Fruit fly (Drosophila melanogaster) whole organism, embryonic: ENCODE data around the gene Sgs1.

Experiments
- ATbp ChIP-seq: fragments of 200-800 bp; sonication (Bioruptor generic); optimal IDR thresholded peaks from 2 replicates; lab custom pipeline; 2017; ENCODE audit warnings: missing biosample characterization, mild to moderate bottlenecking, missing genetic modification characterization, missing genetic modification reagents
- Aef1 ChIP-seq: fragments of 200-800 bp; sonication (Bioruptor generic); IDR thresholded peaks from 3 replicates; pipeline ENCODE4 v1.3.6; 2022; ENCODE audit warnings: missing biosample characterization, missing genetic modification characterization
- Atf-2 ChIP-seq: fragments of 200-800 bp; sonication (Bioruptor generic); optimal IDR thresholded peaks from 2 replicates; lab custom pipeline; 2016; ENCODE audit warnings: missing biosample characterization, missing genetic modification characterization
- Bteb2 ChIP-seq: fragments of 200-800 bp; sonication (Bioruptor generic); optimal IDR thresholded peaks from 2 replicates; lab custom pipeline; 2016; ENCODE audit warnings: missing biosample characterization, missing genetic modification characterization
- CG10959 ChIP-seq: fragments of 200-800 bp; sonication (Bioruptor generic); IDR thresholded peaks from 2 replicates; pipeline ENCODE4 v1.3.6; 2022; ENCODE audit warnings: missing biosample characterization, missing genetic modification characterization
- CG11456 ChIP-seq: fragments of 200-800 bp; sonication (Bioruptor generic); IDR thresholded peaks from 3 replicates; pipeline ENCODE4 v1.3.6; 2022; ENCODE audit warnings: missing biosample characterization, missing genetic modification characterization
- CG11695 ChIP-seq: fragments of 200-800 bp; sonication (Bioruptor generic); IDR thresholded peaks from 3 replicates; pipeline ENCODE4 v1.3.6; 2022; ENCODE audit warnings: missing biosample characterization, missing genetic modification characterization
- CG1233 ChIP-seq: fragments of 200-800 bp; sonication (Bioruptor generic); optimal IDR thresholded peaks from 4 replicates; lab custom pipeline; 2018; ENCODE audit warnings: missing biosample characterization, mild to moderate bottlenecking, missing genetic modification characterization
- CG13287 ChIP-seq: fragments of 200-800 bp; sonication (Bioruptor generic); IDR thresholded peaks from 2 replicates; pipeline ENCODE4 v1.3.6; 2022; ENCODE audit warnings: missing biosample characterization, missing genetic modification characterization; ENCODE audit not compliant: partially characterized antibody
- CG15696 ChIP-seq: fragments of 200-800 bp; sonication (Bioruptor generic); optimal IDR thresholded peaks from 2 replicates; lab custom pipeline; 2019; ENCODE audit warnings: missing biosample characterization, mild to moderate bottlenecking, missing genetic modification characterization, moderate library complexity
- CG18262 ChIP-seq: fragments of 200-800 bp; optimal IDR thresholded peaks from 3 replicates; lab custom pipeline; 2019; ENCODE audit warnings: missing biosample characterization, mild to moderate bottlenecking, missing genetic modification characterization, moderate library complexity
- CG2199 ChIP-seq: fragments of 200-800 bp; sonication (Bioruptor generic); IDR thresholded peaks from 3 replicates; pipeline ENCODE4 v1.3.6; 2022; ENCODE audit warnings: missing biosample characterization, missing genetic modification characterization
- CG2202 ChIP-seq: fragments of 200-800 bp; sonication (Bioruptor generic); optimal IDR thresholded peaks from 2 replicates; lab custom pipeline; 2018; ENCODE audit warnings: missing biosample characterization, mild to moderate bottlenecking, missing genetic modification characterization
- CG2678 ChIP-seq: fragments of 200-800 bp; sonication (Bioruptor generic); optimal IDR thresholded peaks from 3 replicates; lab custom pipeline; 2019; ENCODE audit warnings: missing biosample characterization, mild to moderate bottlenecking, missing genetic modification characterization, moderate library complexity
- CG33213 ChIP-seq: fragments of 200-800 bp; sonication (Bioruptor generic); optimal IDR thresholded peaks from 3 replicates; lab custom pipeline; 2016; ENCODE audit warnings: missing biosample characterization, missing genetic modification characterization
- CG4360 ChIP-seq: fragments of 200-800 bp; sonication (Bioruptor generic); IDR thresholded peaks from 2 replicates; pipeline ENCODE4 v1.3.6; 2022; ENCODE audit warnings: missing biosample characterization, missing genetic modification characterization
- CG43689 ChIP-seq: fragments of 200-800 bp; sonication (Bioruptor generic); IDR thresholded peaks from 2 replicates; pipeline ENCODE4 v1.3.6; 2022; ENCODE audit warnings: missing biosample characterization, missing genetic modification characterization
- CG4730 ChIP-seq: fragments of 200-800 bp; sonication (Bioruptor generic); IDR thresholded peaks from 2 replicates; pipeline ENCODE4 v1.3.6; 2022; ENCODE audit warnings: missing biosample characterization, missing genetic modification characterization
- CG4820 ChIP-seq: fragments of 200-800 bp; sonication (Bioruptor generic); optimal IDR thresholded peaks from 3 replicates; lab custom pipeline; 2016; ENCODE audit warnings: missing biosample characterization, missing genetic modification characterization
- CG5245 ChIP-seq: fragments of 200-800 bp; sonication (Bioruptor generic); optimal IDR thresholded peaks from 3 replicates; lab custom pipeline; 2016; ENCODE audit warnings: missing biosample characterization, missing genetic modification characterization
- CG6791 ChIP-seq: fragments of 200-800 bp; sonication (Bioruptor generic); IDR thresholded peaks from 3 replicates; pipeline ENCODE4 v1.3.6; 2022; ENCODE audit warnings: missing biosample characterization, missing genetic modification characterization; ENCODE audit not compliant: partially characterized antibody
- CG7786 ChIP-seq: fragments of 200-800 bp; sonication (Bioruptor generic); optimal IDR thresholded peaks from 2 replicates; lab custom pipeline; 2016; ENCODE audit warnings: missing biosample characterization, missing genetic modification characterization
- CG9817 ChIP-seq: fragments of 200-800 bp; sonication (Bioruptor generic); optimal IDR thresholded peaks from 2 replicates; lab custom pipeline; 2018; ENCODE audit warnings: missing biosample characterization, mild to moderate bottlenecking, missing genetic modification characterization, moderate library complexity
- CoRest ChIP-seq: fragments of 200-800 bp; sonication (Bioruptor generic); optimal IDR thresholded peaks from 3 replicates; lab custom pipeline; 2018; ENCODE audit warnings: missing biosample characterization, mild to moderate bottlenecking, missing genetic modification characterization, moderate library complexity
- Deaf1 ChIP-seq: fragments of 200-800 bp; optimal IDR thresholded peaks from 3 replicates; lab custom pipeline; 2019; ENCODE audit warnings: missing biosample characterization, mild to moderate bottlenecking, missing genetic modification characterization, moderate library complexity
- Dek ChIP-seq: fragments of 200-800 bp; sonication (Bioruptor generic); optimal IDR thresholded peaks from 3 replicates; lab custom pipeline; 2019; ENCODE audit warnings: missing biosample characterization, mild to moderate bottlenecking, missing genetic modification characterization, moderate library complexity
- Dip3 ChIP-seq: fragments of 200-800 bp; sonication (Bioruptor generic); optimal IDR thresholded peaks from 3 replicates; lab custom pipeline; 2016; ENCODE audit warnings: missing biosample characterization, missing genetic modification characterization
- Dll ChIP-seq: fragments of 200-800 bp; sonication (Bioruptor generic); IDR thresholded peaks from 4 replicates; pipeline ENCODE4 v1.3.6; 2022; ENCODE audit warnings: missing biosample characterization, missing genetic modification characterization; ENCODE audit not compliant: partially characterized antibody
- ERR ChIP-seq: fragments of 200-800 bp; sonication (Bioruptor generic); optimal IDR thresholded peaks from 2 replicates; lab custom pipeline; 2016; ENCODE audit warnings: missing biosample characterization, missing genetic modification characterization
- Ets65A ChIP-seq: fragments of 200-800 bp; sonication (Bioruptor generic); peaks from one replicate; lab custom pipeline; 2016; ENCODE audit warnings: missing biosample characterization, missing genetic modification characterization
- Fer1 ChIP-seq: fragments of 200-800 bp; sonication (Bioruptor generic); optimal IDR thresholded peaks from 2 replicates; lab custom pipeline; 2017; ENCODE audit warnings: missing biosample characterization, mild to moderate bottlenecking, missing genetic modification characterization
- NK7.1 ChIP-seq: fragments of 200-800 bp; sonication (Bioruptor generic); optimal IDR thresholded peaks from 3 replicates; lab custom pipeline; 2016; ENCODE audit warnings: missing biosample characterization, missing genetic modification characterization
- Rx ChIP-seq: fragments of 200-800 bp; sonication (Bioruptor generic); IDR thresholded peaks from 2 replicates; pipeline ENCODE4 v1.3.6; 2022; ENCODE audit warnings: missing biosample characterization, missing genetic modification characterization
- Trl ChIP-seq, 3 experiments: fragments of >200 bp in 2 of 3; fragments of 200-800 bp in 1 of 3; sonication (Bioruptor generic) in 1 of 3; optimal IDR thresholded peaks; 2 replicates in 1 of 3; 3 replicates in 2 of 3; lab custom pipeline; 2016 to 2017; ENCODE audit warnings: missing biosample characterization in 1 of 3, missing genetic modification characterization in 1 of 3
- ab ChIP-seq: fragments of 200-800 bp; sonication (Bioruptor generic); optimal IDR thresholded peaks from 2 replicates; lab custom pipeline; 2016; ENCODE audit warnings: missing biosample characterization, missing genetic modification characterization
- bbx ChIP-seq: fragments of 200-800 bp; sonication (Bioruptor generic); IDR thresholded peaks from 2 replicates; pipeline ENCODE4 v1.3.6; 2022; ENCODE audit warnings: missing biosample characterization, missing genetic modification characterization; ENCODE audit not compliant: partially characterized antibody
- bcd ChIP-seq: fragments of 200-800 bp; sonication (Bioruptor generic); optimal IDR thresholded peaks from 2 replicates; lab custom pipeline; 2017; ENCODE audit warnings: missing biosample characterization, mild to moderate bottlenecking, missing genetic modification characterization
- croc ChIP-seq: fragments of 200-800 bp; sonication (Bioruptor generic); conservative IDR thresholded peaks from 3 replicates; pipeline ENCODE4 v1.3.6; 2022; ENCODE audit warnings: missing biosample characterization, missing genetic modification characterization
- eyg ChIP-seq: fragments of 200-800 bp; sonication (Bioruptor generic); optimal IDR thresholded peaks from 3 replicates; lab custom pipeline; 2016; ENCODE audit warnings: missing biosample characterization, missing genetic modification characterization
- fd102C ChIP-seq: fragments of 200-800 bp; sonication (Bioruptor generic); optimal IDR thresholded peaks from 2 replicates; lab custom pipeline; 2018; ENCODE audit warnings: missing biosample characterization, mild to moderate bottlenecking, missing genetic modification characterization, moderate library complexity
- fu2 ChIP-seq: fragments of 200-800 bp; sonication (Bioruptor generic); optimal IDR thresholded peaks from 2 replicates; lab custom pipeline; 2016; ENCODE audit warnings: missing biosample characterization, missing genetic modification characterization
- gcm ChIP-seq: fragments of 200-800 bp; sonication (Bioruptor generic); optimal IDR thresholded peaks from 2 replicates; lab custom pipeline; 2019; ENCODE audit warnings: missing biosample characterization, mild to moderate bottlenecking, missing genetic modification characterization, moderate library complexity
- inv ChIP-seq: fragments of 200-800 bp; sonication (Bioruptor generic); IDR thresholded peaks from 2 replicates; pipeline ENCODE4 v1.3.6; 2022; ENCODE audit warnings: missing biosample characterization, missing genetic modification characterization; ENCODE audit not compliant: partially characterized antibody
- lbe ChIP-seq: fragments of 200-800 bp; sonication (Bioruptor generic); optimal IDR thresholded peaks from 2 replicates; lab custom pipeline; 2016; ENCODE audit warnings: missing biosample characterization, mild to moderate bottlenecking, missing genetic modification characterization
- pzg ChIP-seq: fragments of 200-800 bp; sonication (Bioruptor generic); optimal IDR thresholded peaks from 3 replicates; lab custom pipeline; 2018; ENCODE audit warnings: missing biosample characterization, mild to moderate bottlenecking, missing genetic modification characterization, moderate library complexity
- seq ChIP-seq: fragments of 200-800 bp; sonication (Bioruptor generic); IDR thresholded peaks from 2 replicates; pipeline ENCODE4 v1.3.6; 2022; ENCODE audit warnings: missing biosample characterization, missing genetic modification characterization
- sisA ChIP-seq: fragments of 200-800 bp; sonication (Bioruptor generic); IDR thresholded peaks from 2 replicates; pipeline ENCODE4 v1.3.6; 2022; ENCODE audit warnings: missing biosample characterization, missing genetic modification characterization
- sna ChIP-seq: fragments of 200-800 bp; sonication (Bioruptor generic); IDR thresholded peaks from 2 replicates; pipeline ENCODE4 v1.3.6; 2022; ENCODE audit warnings: missing biosample characterization, missing genetic modification characterization; ENCODE audit not compliant: partially characterized antibody
- zen ChIP-seq: fragments of 200-800 bp; sonication (Bioruptor generic); optimal IDR thresholded peaks from 3 replicates; lab custom pipeline; 2018; ENCODE audit warnings: missing biosample characterization, mild to moderate bottlenecking, missing genetic modification characterization, moderate library complexity
- zfh1 ChIP-seq: fragments of 200-800 bp; sonication (Bioruptor generic); IDR thresholded peaks from 3 replicates; pipeline ENCODE4 v1.3.6; 2022; ENCODE audit warnings: missing biosample characterization, missing genetic modification characterization

Sgs1 gene

DNA sequence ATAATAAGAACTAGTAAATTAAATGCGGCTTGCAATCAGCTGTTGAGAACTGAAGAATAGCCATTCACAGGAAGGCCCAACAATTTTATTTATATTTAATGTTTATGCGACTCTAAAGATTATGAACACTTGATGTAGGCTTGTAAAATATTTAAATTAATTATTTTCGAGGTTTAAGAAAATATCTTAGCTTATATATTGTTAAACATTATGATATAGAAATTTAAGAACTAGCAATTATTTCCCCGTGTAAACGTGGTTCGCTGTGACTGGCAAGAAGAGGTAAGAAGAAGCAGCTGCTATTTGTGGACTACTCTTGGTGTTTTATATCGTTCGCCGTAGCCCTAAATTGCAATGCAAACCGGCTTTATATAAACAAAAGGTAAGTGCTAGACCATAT is 8.1 kb downstream of the Sgs1 start, which contains the start of the genes mRpL24 and betaggt-I (continued):
- TF ChIP-seq bcd (peak; percentile 97), Trl (optimal IDR thresholded peaks at IDR 0.05; lab: Kevin White, UChicago) (no peak), Trl (GFP tag; optimal IDR thresholded peaks at IDR 0.05; lab: Kevin White, UChicago) (peak; percentile 74), lbe (GFP tag; lab: Kevin White, UChicago) (peak; percentile 95), sna (GFP tag; lab: Robert Waterston, UW) (0 out of 2 replicates have a peak, but pooled peaks have one; percentile 19), pzg (GFP tag; lab: Kevin White, UChicago) (peak; percentile 54), Ets65A (GFP tag; lab: Kevin White, UChicago) (peak; percentile 94), Rx (peak; percentile 97), CG6791 (no peak), zen (tag; lab: Kevin White, UChicago) (peak; percentile 95), eyg (no peak), croc (GFP tag; lab: Robert Waterston, UW) (peak; percentile 93), CG13287 (peak; percentile 66; the same call in 1 of the 2 replicates), CG4730 (GFP tag; lab: Robert Waterston, UW) (peak; percentile 92), CG2678 (tag; lab: Kevin White, UChicago) (peak; percentile 98), bbx (no peak), CG15696 (tag; lab: Kevin White, UChicago) (peak; percentile 97), Fer1 (GFP tag; lab: Kevin White, UChicago) (peak; percentile 96), inv (GFP tag; lab: Robert Waterston, UW) (no peak), Dek (tag; lab: Kevin White, UChicago) (peak; percentile 97), CG43689 (GFP tag; lab: Robert Waterston, UW) (peak; percentile 95), gcm (peak; percentile 96), sisA (GFP tag; lab: Robert Waterston, UW) (peak; percentile 88), CG11456 (GFP tag; lab: Robert Waterston, UW) (peak; percentile 94), Bteb2 (peak; percentile 92), ERR (peak; percentile 59), Atf-2 (GFP tag; lab: Kevin White, UChicago) (peak; percentile 50), zfh1 (GFP tag; lab: Robert Waterston, UW) (peak; percentile 98), CG2202 (peak; percentile 89), ab (GFP tag; lab: Kevin White, UChicago) (peak; percentile 35), CG4360 (GFP tag; lab: Robert Waterston, UW) (peak; percentile 76), Dip3 (peak; percentile 89), Dll (GFP tag; lab: Robert Waterston, UW) (0 out of 4 replicates have a peak, but pooled peaks have one; percentile 25), CG4820 (GFP tag; lab: Kevin White, UChicago) (peak; percentile 100), CG5245 (GFP tag; lab: Kevin White, UChicago) (peak; percentile 86), Aef1 (GFP tag; lab: Robert Waterston, UW) (peak; percentile 94), Deaf1 (tag; lab: Kevin White, UChicago) (peak; percentile 81), fd102C (peak; percentile 72), seq (GFP tag; lab: Robert Waterston, UW) (peak; percentile 95), fu2 (GFP tag; lab: Kevin White, UChicago) (peak; percentile 58), ATbp (GFP tag; lab: Kevin White, UChicago) (peak; percentile 89), NK7.1 (GFP tag; lab: Kevin White, UChicago) (peak; percentile 35), CG18262 (tag; lab: Kevin White, UChicago) (peak; percentile 97), CG7786 (GFP tag; lab: Kevin White, UChicago) (peak; percentile 72), CG2199 (GFP tag; lab: Robert Waterston, UW) (peak; percentile 97), CoRest (peak; percentile 98), CG1233 (GFP tag; lab: Kevin White, UChicago) (peak; percentile 95), CG33213 (GFP tag; lab: Kevin White, UChicago) (peak; percentile 66), CG10959 (GFP tag; lab: Robert Waterston, UW) (peak; percentile 83), CG9817 (tag; lab: Kevin White, UChicago) (peak; percentile 98), CG11695 (GFP tag; lab: Robert Waterston, UW) (peak; percentile 96)
